Worm (Caenorhabditis elegans) whole organism, L4 larva: ENCODE data around the gene F14D7.8.

Experiments
- lin-13 ChIP-seq: fragments of 150-350 bp; optimal IDR thresholded peaks from 2 replicates; lab custom pipeline; 2014; ENCODE audit warnings: missing biosample characterization, missing genetic modification reagents, missing genetic modification characterization
- lin-15B ChIP-seq: fragments of 150-350 bp; sonication (generic microtip); optimal IDR thresholded peaks from 3 replicates; lab custom pipeline; 2014; ENCODE audit warnings: missing biosample characterization, missing genetic modification characterization
- mdl-1 ChIP-seq, 2 experiments: fragments of 150-350 bp in 1 of 2; sonication (generic microtip) in 1 of 2; optimal IDR thresholded peaks; 2 replicates each; lab custom pipeline; 2014 to 2017; ENCODE audit warnings: missing biosample characterization in 2 of 2, missing genetic modification characterization in 2 of 2
- nhr-11 ChIP-seq: fragments of 150-350 bp; optimal IDR thresholded peaks from 2 replicates; lab custom pipeline; 2014; ENCODE audit warnings: missing biosample characterization, missing genetic modification characterization
- php-3 ChIP-seq: fragments of 200-800 bp; sonication (Bioruptor generic); IDR thresholded peaks from 2 replicates; pipeline ENCODE4 v1.3.6; 2022; ENCODE audit warnings: missing genetic modification reagents, missing genetic modification characterization, missing compliant biosample characterization
- pqm-1 ChIP-seq: sonication (generic microtip); optimal IDR thresholded peaks from 2 replicates; lab custom pipeline; 2017; ENCODE audit warnings: missing biosample characterization, missing genetic modification characterization
- snpc-4 ChIP-seq: fragments of 150-350 bp; optimal IDR thresholded peaks from 2 replicates; lab custom pipeline; 2014; ENCODE audit warnings: missing biosample characterization, missing genetic modification characterization
- zip-11 ChIP-seq: fragments of 200-800 bp; sonication (Bioruptor generic); IDR thresholded peaks from 2 replicates; pipeline ENCODE4 v1.3.6; 2022; ENCODE audit warnings: missing genetic modification characterization, missing compliant biosample characterization
- ztf-11 ChIP-seq: fragments of 150-350 bp; optimal IDR thresholded peaks from 2 replicates; lab custom pipeline; 2014; ENCODE audit warnings: missing biosample characterization, missing genetic modification characterization

DNA sequence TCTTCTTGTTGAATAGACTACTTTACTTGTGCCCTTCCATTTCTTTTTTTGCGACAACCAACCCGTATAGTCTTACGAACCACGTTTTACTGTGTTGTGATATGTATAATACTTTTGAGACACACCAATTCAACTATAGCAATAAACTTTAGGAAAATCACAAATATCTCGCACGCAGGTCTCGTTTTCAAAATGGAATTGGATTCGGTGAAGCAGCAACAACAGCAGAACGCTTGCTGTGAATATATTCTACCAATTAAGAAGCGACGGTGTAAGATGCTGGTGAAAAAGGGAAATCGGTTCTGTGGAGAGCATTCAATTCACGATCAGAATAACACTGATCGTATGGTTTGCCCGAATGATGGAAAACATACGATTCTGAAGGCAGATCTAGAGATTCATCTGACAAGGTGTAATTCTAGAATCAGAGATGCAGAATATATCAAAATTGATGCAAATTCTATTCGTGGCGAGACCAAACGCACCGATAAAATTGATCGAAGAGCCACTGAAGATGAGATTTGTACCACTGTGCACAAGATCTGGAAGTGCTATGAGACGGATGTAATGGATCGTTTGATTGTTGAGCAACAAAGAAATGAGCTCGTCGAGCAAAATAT, 41.8 kb upstream of the F14D7.8 start, which contains the start of gene Y49A3A.3:
- no peak; the same call in 1 of the 2 replicates for TF ChIP-seq php-3 (GFP tag; lab: Robert Waterston, UW)
- 0 out of 2 replicates have a peak, but pooled peaks have one; percentile 22 for TF ChIP-seq zip-11 (GFP tag; lab: Robert Waterston, UW)
- TF ChIP-seq ztf-11 = no peak
- TF ChIP-seq lin-15B (tag; lab: Kevin White, UChicago) = no peak
- no peak for TF ChIP-seq nhr-11 (tag; lab: Kevin White, UChicago)
- TF ChIP-seq lin-13 (GFP tag; lab: Kevin White, UChicago) = peak; percentile 7
- TF ChIP-seq snpc-4 (tag; lab: Kevin White, UChicago) = no peak
- TF ChIP-seq pqm-1 (tag; lab: Kevin White, UChicago) = no peak
- TF ChIP-seq mdl-1 (tag; optimal IDR thresholded peaks at IDR 0.05; lab: Kevin White, UChicago) = no peak
